Worm (Caenorhabditis elegans) whole organism, L4 larva: ENCODE measurements around the gene F17C11.11.
A peak's percentile ranks its signal among the peaks of the same experiment; 100 is the strongest.

Experiments used
- F26F4.8 ChIP-seq: fragments of 200-800 bp; sonication (Bioruptor generic); conservative IDR thresholded peaks from 2 replicates; pipeline ENCODE4 v1.3.6; 2022; ENCODE audit warnings: missing genetic modification characterization, missing compliant biosample characterization
- R02D3.7 ChIP-seq: fragments of 150-350 bp; sonication (generic microtip); optimal IDR thresholded peaks from 3 replicates; lab custom pipeline; 2014; ENCODE audit warnings: missing biosample characterization, missing genetic modification characterization
- T20F7.1 ChIP-seq: fragments of 200-800 bp; sonication (Bioruptor generic); optimal IDR thresholded peaks from 2 replicates; lab custom pipeline; 2018; ENCODE audit warnings: mild to moderate bottlenecking, missing genetic modification characterization, missing compliant biosample characterization
- Y105C5A.15 ChIP-seq: fragments of 200-800 bp; sonication (Bioruptor generic); IDR thresholded peaks from 2 replicates; pipeline ENCODE4 v1.3.6; 2022; ENCODE audit warnings: missing genetic modification characterization, missing compliant biosample characterization
- ZK546.5 ChIP-seq, 2 experiments: sonication (generic microtip); optimal IDR thresholded peaks; 2 replicates each; lab custom pipeline; 2017; ENCODE audit warnings: missing biosample characterization in 2 of 2, missing genetic modification characterization in 2 of 2
- aha-1 ChIP-seq: fragments of 150-350 bp; peaks from one replicate; lab custom pipeline; 2014; ENCODE audit warnings: missing biosample characterization, missing genetic modification characterization
- ama-1 ChIP-seq: fragments of 150-350 bp; optimal IDR thresholded peaks from 2 replicates; lab custom pipeline; 2014; ENCODE audit warnings: inconsistent platforms, mixed read lengths
- ceh-20 ChIP-seq: fragments of 200-800 bp; sonication (Bioruptor generic); IDR thresholded peaks from 2 replicates; pipeline ENCODE4 v1.3.6; 2022; ENCODE audit warnings: missing genetic modification reagents, missing genetic modification characterization, missing compliant biosample characterization
- ceh-28 ChIP-seq: fragments of 150-350 bp; optimal IDR thresholded peaks from 2 replicates; lab custom pipeline; 2014; ENCODE audit warnings: missing biosample characterization, missing genetic modification reagents, missing genetic modification characterization
- ceh-82 ChIP-seq: sonication (generic microtip); optimal IDR thresholded peaks from 2 replicates; lab custom pipeline; 2017; ENCODE audit warnings: missing biosample characterization, missing genetic modification characterization
- ces-1 ChIP-seq: fragments of 150-350 bp; sonication (generic microtip); optimal IDR thresholded peaks from 4 replicates; lab custom pipeline; 2014; ENCODE audit warnings: missing biosample characterization, missing genetic modification reagents, missing genetic modification characterization
- daf-16 ChIP-seq, 3 experiments: sonication (generic microtip); optimal IDR thresholded peaks; 2 replicates each; lab custom pipeline; 2016 to 2017; ENCODE audit warnings: missing genetic modification characterization in 3 of 3, missing genetic modification reagents in 3 of 3, mild to moderate bottlenecking in 2 of 3, missing compliant biosample characterization in 2 of 3, missing biosample characterization in 1 of 3, moderate library complexity in 1 of 3
- daf-19 ChIP-seq: fragments of 200-800 bp; sonication (Bioruptor generic); conservative IDR thresholded peaks from 2 replicates; pipeline ENCODE4 v1.3.6; 2022; ENCODE audit warnings: missing genetic modification characterization, missing compliant biosample characterization
- daf-8 ChIP-seq: fragments of 200-800 bp; sonication (Bioruptor generic); IDR thresholded peaks from 2 replicates; pipeline ENCODE4 v1.3.6; 2022; ENCODE audit warnings: missing genetic modification characterization, missing compliant biosample characterization
- dmd-6 ChIP-seq: fragments of 200-800 bp; sonication (Bioruptor generic); IDR thresholded peaks from 2 replicates; pipeline ENCODE4 v1.3.6; 2022; ENCODE audit warnings: missing genetic modification reagents, missing genetic modification characterization, missing compliant biosample characterization
- dpl-1 ChIP-seq: fragments of 150-350 bp; optimal IDR thresholded peaks from 2 replicates; lab custom pipeline; 2014; ENCODE audit warnings: missing biosample characterization, missing genetic modification reagents, missing genetic modification characterization
- dve-1 ChIP-seq: sonication (generic microtip); optimal IDR thresholded peaks from 2 replicates; lab custom pipeline; 2017; ENCODE audit warnings: antibody characterized with exemption, mild to moderate bottlenecking, missing genetic modification characterization, missing compliant biosample characterization; ENCODE audit not compliant: insufficient read depth
- hif-1 ChIP-seq, 2 experiments: sonication (generic microtip); optimal IDR thresholded peaks; 2 replicates each; lab custom pipeline; 2016 to 2017; ENCODE audit warnings: missing compliant biosample characterization in 2 of 2, missing genetic modification characterization in 2 of 2, missing genetic modification reagents in 2 of 2, missing genotype in 2 of 2, mild to moderate bottlenecking in 1 of 2
- hlh-11 ChIP-seq: fragments of 200-800 bp; sonication (Bioruptor generic); optimal IDR thresholded peaks from 2 replicates; lab custom pipeline; 2018; ENCODE audit warnings: mild to moderate bottlenecking, missing genetic modification characterization, missing compliant biosample characterization
- hlh-30 ChIP-seq: sonication (generic microtip); optimal IDR thresholded peaks from 2 replicates; lab custom pipeline; 2017; ENCODE audit warnings: antibody characterized with exemption, mild to moderate bottlenecking, missing genetic modification characterization, missing compliant biosample characterization; ENCODE audit not compliant: insufficient read depth
- lin-15B ChIP-seq: fragments of 150-350 bp; sonication (generic microtip); optimal IDR thresholded peaks from 3 replicates; lab custom pipeline; 2014; ENCODE audit warnings: missing biosample characterization, missing genetic modification characterization
- lsy-2 ChIP-seq, 2 experiments: fragments of 150-350 bp in 1 of 2; sonication (generic microtip) in 1 of 2; optimal IDR thresholded peaks; 2 replicates each; lab custom pipeline; 2014 to 2017; ENCODE audit warnings: missing biosample characterization in 2 of 2, missing genetic modification characterization in 2 of 2
- madf-5 ChIP-seq, 2 experiments: fragments of 200-800 bp; sonication (Bioruptor generic); IDR thresholded peaks; 2 replicates each; pipeline ENCODE4 v1.3.6; 2022; ENCODE audit warnings: missing compliant biosample characterization in 2 of 2, missing genetic modification characterization in 2 of 2
- madf-9 ChIP-seq: fragments of 200-800 bp; sonication (Bioruptor generic); conservative IDR thresholded peaks from 2 replicates; pipeline ENCODE4 v1.3.6; 2022; ENCODE audit warnings: missing genetic modification reagents, missing genetic modification characterization, missing compliant biosample characterization
- mdt-29 ChIP-seq: fragments of 200-800 bp; sonication (Bioruptor generic); IDR thresholded peaks from 2 replicates; pipeline ENCODE4 v1.3.6; 2022; ENCODE audit warnings: missing genetic modification reagents, missing genetic modification characterization, missing compliant biosample characterization
- mep-1 ChIP-seq: fragments of 150-350 bp; sonication (generic microtip); optimal IDR thresholded peaks from 3 replicates; lab custom pipeline; 2014; ENCODE audit warnings: missing biosample characterization, missing genetic modification characterization
- mes-2 ChIP-seq: sonication (generic microtip); optimal IDR thresholded peaks from 2 replicates; lab custom pipeline; 2016; ENCODE audit warnings: missing genotype, mild to moderate bottlenecking, missing genetic modification characterization, missing compliant biosample characterization; ENCODE audit not compliant: poor library complexity, severe bottlenecking
- mxl-2 ChIP-seq: fragments of 200-800 bp; sonication (Bioruptor generic); conservative IDR thresholded peaks from 2 replicates; pipeline ENCODE4 v1.3.6; 2022; ENCODE audit warnings: missing genetic modification reagents, missing genetic modification characterization, missing compliant biosample characterization
- mxl-3 ChIP-seq: fragments of 200-800 bp; sonication (Bioruptor generic); optimal IDR thresholded peaks from 2 replicates; lab custom pipeline; 2018; ENCODE audit warnings: mild to moderate bottlenecking, missing genetic modification characterization, missing compliant biosample characterization
- nhr-11 ChIP-seq: fragments of 150-350 bp; optimal IDR thresholded peaks from 2 replicates; lab custom pipeline; 2014; ENCODE audit warnings: missing biosample characterization, missing genetic modification characterization
- nhr-111 ChIP-seq: fragments of 200-800 bp; sonication (Bioruptor generic); optimal IDR thresholded peaks from 2 replicates; lab custom pipeline; 2018; ENCODE audit warnings: mild to moderate bottlenecking, missing genetic modification characterization, missing compliant biosample characterization
- nhr-77 ChIP-seq: fragments of 150-350 bp; optimal IDR thresholded peaks from 2 replicates; lab custom pipeline; 2014; ENCODE audit warnings: missing biosample characterization, missing genetic modification characterization
- pqm-1 ChIP-seq: sonication (generic microtip); optimal IDR thresholded peaks from 2 replicates; lab custom pipeline; 2017; ENCODE audit warnings: missing biosample characterization, missing genetic modification characterization
- rbr-2 ChIP-seq: sonication (generic microtip); optimal IDR thresholded peaks from 2 replicates; lab custom pipeline; 2016; ENCODE audit warnings: missing genotype, missing genetic modification characterization, missing compliant biosample characterization
- snpc-1.2 ChIP-seq: fragments of 200-800 bp; sonication (Bioruptor generic); IDR thresholded peaks from 2 replicates; pipeline ENCODE4 v1.3.6; 2022; ENCODE audit warnings: missing genetic modification reagents, missing genetic modification characterization, missing compliant biosample characterization
- unc-62 ChIP-seq, 3 experiments: fragments of 150-350 bp in 1 of 3; sonication (generic microtip); optimal IDR thresholded peaks in 2 of 3; peaks in 1 of 3; 1 replicate in 1 of 3; 2 replicates in 2 of 3; lab custom pipeline; 2014 to 2017; ENCODE audit warnings: missing biosample characterization in 3 of 3, missing genetic modification characterization in 3 of 3, missing genetic modification reagents in 3 of 3, missing genotype in 1 of 3
- zag-1 ChIP-seq: fragments of 150-350 bp; optimal IDR thresholded peaks from 2 replicates; lab custom pipeline; 2014; ENCODE audit warnings: missing biosample characterization, missing genetic modification characterization
- zfp-3 ChIP-seq: fragments of 200-800 bp; sonication (Bioruptor generic); conservative IDR thresholded peaks from 2 replicates; pipeline ENCODE4 v1.3.6; 2022; ENCODE audit warnings: missing genetic modification reagents, missing genetic modification characterization, missing compliant biosample characterization
- zip-2 ChIP-seq: fragments of 150-350 bp; optimal IDR thresholded peaks from 2 replicates; lab custom pipeline; 2014; ENCODE audit warnings: missing biosample characterization, missing genetic modification characterization

F17C11.11 gene

ce11 chrV:10958322-10958900, 19.8 kb upstream of the F17C11.11 start, which contains the start of gene pigt-1 (continued):
- TF ChIP-seq madf-5 (GFP tag; IDR thresholded peaks at IDR 0.05; lab: Robert Waterston, UW) (0 out of 4 replicates have a peak, but pooled peaks of 1 of the 2 experiments have one; percentile 48), mxl-3 (GFP tag; lab: Kevin White, UChicago) (no peak), dpl-1 (GFP tag; lab: Kevin White, UChicago) (no peak), mes-2 (tag; lab: Kevin White, UChicago) (peak; percentile 50), unc-62 (GFP tag; optimal IDR thresholded peaks at IDR 0.05 in 1 of 2; lab: Kevin White, UChicago) (peak in 1 of 2 experiments; percentile 58), unc-62 (tag; optimal IDR thresholded peaks at IDR 0.05; lab: Kevin White, UChicago) (no peak), ces-1 (GFP tag; lab: Kevin White, UChicago) (no peak), lin-15B (tag; lab: Kevin White, UChicago) (no peak), zfp-3 (peak; percentile 77; the same call in 1 of the 2 replicates), lsy-2 (tag; optimal IDR thresholded peaks at IDR 0.05; lab: Kevin White, UChicago) (peak in 1 of 2 experiments; percentile 58), dve-1 (peak; percentile 39), ZK546.5 (tag; optimal IDR thresholded peaks at IDR 0.05; lab: Kevin White, UChicago) (no peak), rbr-2 (tag; lab: Kevin White, UChicago) (no peak), hlh-30 (tag; lab: Kevin White, UChicago) (no peak), Y105C5A.15 (GFP tag; lab: Robert Waterston, UW) (no peak), T20F7.1 (GFP tag; lab: Kevin White, UChicago) (peak; percentile 45)
- TF ChIP-seq, all 104 proteins: peak for 12

ce11 chrV:10955681-10956476, 17.3 kb upstream of the F17C11.11 start, which contains the start of gene F17C11.13:
F17C11.13 (plus strand) TSS chrV:10955923.
- peak; percentile 23; the same call in 1 of the 2 replicates for TF ChIP-seq dmd-6 (GFP tag; lab: Robert Waterston, UW)
- TF ChIP-seq mep-1 (tag; lab: Kevin White, UChicago): peak; percentile 59
- no peak for TF ChIP-seq T20F7.1 (GFP tag; lab: Kevin White, UChicago)
- TF ChIP-seq R02D3.7 (tag; lab: Kevin White, UChicago): no peak
- no peak for TF ChIP-seq ceh-82
- TF ChIP-seq hlh-11 (tag; lab: Kevin White, UChicago): peak; percentile 8
- TF ChIP-seq zfp-3: 0 out of 2 replicates have a peak, but pooled peaks have one; percentile 19
- TF ChIP-seq unc-62 (GFP tag; optimal IDR thresholded peaks at IDR 0.05 in 1 of 2; lab: Kevin White, UChicago): peak in 1 of 2 experiments; percentile 97
- no peak for TF ChIP-seq unc-62 (tag; optimal IDR thresholded peaks at IDR 0.05; lab: Kevin White, UChicago)
- peak; percentile 39 for TF ChIP-seq nhr-77 (tag; lab: Kevin White, UChicago)
- TF ChIP-seq nhr-111 (GFP tag; lab: Kevin White, UChicago): no peak
- TF ChIP-seq daf-16 (GFP tag; optimal IDR thresholded peaks at IDR 0.05; lab: Kevin White, UChicago): no peak
- TF ChIP-seq daf-16 (tag; optimal IDR thresholded peaks at IDR 0.05; lab: Kevin White, UChicago): peak; percentile 17
- no peak for TF ChIP-seq nhr-11
- TF ChIP-seq dve-1: peak; percentile 36
- TF ChIP-seq pqm-1: peak; percentile 39
- TF ChIP-seq aha-1 (tag; lab: Kevin White, UChicago): peak; percentile 98

- no peak for TF ChIP-seq snpc-1.2 (GFP tag; lab: Robert Waterston, UW)
- TF ChIP-seq daf-16 (GFP tag; optimal IDR thresholded peaks at IDR 0.05; lab: Kevin White, UChicago): no peak
- peak; percentile 27 for TF ChIP-seq daf-16 (tag; optimal IDR thresholded peaks at IDR 0.05; lab: Kevin White, UChicago)
- no peak for TF ChIP-seq ama-1 (lab: Kevin White, UChicago)
- TF ChIP-seq dve-1: peak; percentile 7
- TF ChIP-seq, all 104 proteins: peak for 2
Measured at ce11 chrV:10954832-10955231, 16.2 kb upstream of the F17C11.11 start, which contains the start of gene F17C11.6. F17C11.6 (plus strand) TSS chrV:10955121.

ce11 chrV:10954334-10954733, 15.7 kb upstream of the F17C11.11 start, which contains the start of gene clec-221:
clec-221 (minus strand) TSS chrV:10954434.
- TF ChIP-seq madf-9 (GFP tag; lab: Robert Waterston, UW) (no peak), mxl-2 (GFP tag; lab: Robert Waterston, UW) (no peak), ceh-28 (tag; lab: Kevin White, UChicago) (no peak), daf-19 (no peak), ceh-20 (GFP tag; lab: Robert Waterston, UW) (no peak), zag-1 (tag; lab: Kevin White, UChicago) (no peak), pqm-1 (no peak), F26F4.8 (GFP tag; lab: Robert Waterston, UW) (no peak), zip-2 (tag; lab: Kevin White, UChicago) (no peak), daf-8 (no peak), mdt-29 (GFP tag; lab: Robert Waterston, UW) (no peak), hif-1 (tag; optimal IDR thresholded peaks at IDR 0.05; lab: Kevin White, UChicago) (no peak)
